Worm (Caenorhabditis elegans) whole organism, L4 larva: ENCODE data around the gene spc-1.
"Not testable (repeated sequence)": the region's sequence is repeated elsewhere in the genome, so short reads cannot be mapped to it uniquely, and the experiment has no call there.

ENCODE experiments used
- ama-1 ChIP-seq: fragments of 150-350 bp; optimal IDR thresholded peaks from 2 replicates; lab custom pipeline; 2014; ENCODE audit warnings: inconsistent platforms, mixed read lengths
- dpl-1 ChIP-seq: fragments of 150-350 bp; optimal IDR thresholded peaks from 2 replicates; lab custom pipeline; 2014; ENCODE audit warnings: missing biosample characterization, missing genetic modification reagents, missing genetic modification characterization
- lim-7 ChIP-seq: fragments of 200-800 bp; sonication (Bioruptor generic); IDR thresholded peaks from 2 replicates; pipeline ENCODE4 v1.3.6; 2022; ENCODE audit warnings: missing genetic modification characterization, missing compliant biosample characterization
- mep-1 ChIP-seq: fragments of 150-350 bp; sonication (generic microtip); optimal IDR thresholded peaks from 3 replicates; lab custom pipeline; 2014; ENCODE audit warnings: missing biosample characterization, missing genetic modification characterization
- mxl-2 ChIP-seq: fragments of 200-800 bp; sonication (Bioruptor generic); conservative IDR thresholded peaks from 2 replicates; pipeline ENCODE4 v1.3.6; 2022; ENCODE audit warnings: missing genetic modification reagents, missing genetic modification characterization, missing compliant biosample characterization
- nhr-25 ChIP-seq: sonication (generic microtip); optimal IDR thresholded peaks from 2 replicates; lab custom pipeline; 2017; ENCODE audit warnings: missing genetic modification characterization, mild to moderate bottlenecking, missing compliant biosample characterization, antibody characterized with exemption, moderate library complexity, borderline replicate concordance; ENCODE audit not compliant: insufficient read depth
- zip-11 ChIP-seq: fragments of 200-800 bp; sonication (Bioruptor generic); IDR thresholded peaks from 2 replicates; pipeline ENCODE4 v1.3.6; 2022; ENCODE audit warnings: missing genetic modification characterization, missing compliant biosample characterization

- not testable (repeated sequence) for TF ChIP-seq dpl-1 (GFP tag; lab: Kevin White, UChicago); zip-11 (GFP tag; lab: Robert Waterston, UW); nhr-25 (tag; lab: Kevin White, UChicago); lim-7; mep-1 (tag; lab: Kevin White, UChicago); ama-1 (lab: Kevin White, UChicago); mxl-2
Measured at ce11 chrX:3113693-3114092, 13.2 kb downstream of the spc-1 start.
